Worm (Caenorhabditis elegans) whole organism, young adult: ENCODE data around the gene irld-47.

Experiments used
- B0261.1 ChIP-seq: sonication (generic microtip); optimal IDR thresholded peaks from 2 replicates; lab custom pipeline; 2016; ENCODE audit warnings: mild to moderate bottlenecking, missing genetic modification characterization, moderate library complexity, missing compliant biosample characterization
- C06A6.2 ChIP-seq: fragments of 200-800 bp; sonication (Bioruptor generic); conservative IDR thresholded peaks from 2 replicates; pipeline ENCODE4 v1.3.6; 2022; ENCODE audit warnings: missing genetic modification characterization, missing compliant biosample characterization
- C17E4.6 ChIP-seq: fragments of 200-800 bp; sonication (Bioruptor generic); IDR thresholded peaks from 2 replicates; pipeline ENCODE4 v1.3.6; 2022; ENCODE audit warnings: missing genetic modification reagents, missing genetic modification characterization, missing compliant biosample characterization
- F37B4.10 ChIP-seq: fragments of 200-800 bp; sonication (Bioruptor generic); IDR thresholded peaks from 2 replicates; pipeline ENCODE4 v1.3.6; 2022; ENCODE audit warnings: missing genetic modification characterization, missing compliant biosample characterization
- F39B2.1 ChIP-seq: fragments of 200-800 bp; sonication (Bioruptor generic); IDR thresholded peaks from 2 replicates; pipeline ENCODE4 v1.3.6; 2022; ENCODE audit warnings: missing genetic modification reagents, missing genetic modification characterization, missing compliant biosample characterization
- F49E8.2 ChIP-seq: sonication (generic microtip); optimal IDR thresholded peaks from 3 replicates; lab custom pipeline; 2017; ENCODE audit warnings: missing genetic modification characterization, mild to moderate bottlenecking, missing compliant biosample characterization, antibody characterized with exemption, moderate library complexity; ENCODE audit not compliant: insufficient read depth
- T07F8.4 ChIP-seq: sonication (generic microtip); optimal IDR thresholded peaks from 2 replicates; lab custom pipeline; 2016; ENCODE audit warnings: mild to moderate bottlenecking, missing genetic modification characterization, moderate library complexity, missing compliant biosample characterization
- Y53G8AR.9 ChIP-seq: fragments of 200-800 bp; sonication (Bioruptor generic); conservative IDR thresholded peaks from 2 replicates; pipeline ENCODE4 v1.3.6; 2022; ENCODE audit warnings: missing genetic modification reagents, missing genetic modification characterization, missing compliant biosample characterization
- Y67H2A.10 ChIP-seq: fragments of 200-800 bp; sonication (Bioruptor generic); conservative IDR thresholded peaks from 2 replicates; pipeline ENCODE4 v1.3.6; 2022; ENCODE audit warnings: missing genetic modification reagents, missing genetic modification characterization, missing compliant biosample characterization
- Y79H2A.3 ChIP-seq: fragments of 200-800 bp; sonication (Bioruptor generic); conservative IDR thresholded peaks from 2 replicates; pipeline ENCODE4 v1.3.6; 2022; ENCODE audit warnings: missing genetic modification reagents, missing genetic modification characterization, missing compliant biosample characterization
- akir-1 ChIP-seq: fragments of 200-800 bp; sonication (Bioruptor generic); optimal IDR thresholded peaks from 2 replicates; lab custom pipeline; 2018; ENCODE audit warnings: mild to moderate bottlenecking, missing genetic modification characterization, moderate library complexity, missing compliant biosample characterization
- ama-1 ChIP-seq, 3 experiments: fragments of 150-350 bp in 1 of 3; sonication (generic microtip) in 2 of 3; optimal IDR thresholded peaks; 2 replicates each; lab custom pipeline; 2014 to 2018; ENCODE audit warnings: missing biosample characterization in 2 of 3, missing genetic modification characterization in 2 of 3, missing genetic modification reagents in 2 of 3
- ceh-91 ChIP-seq: fragments of 200-800 bp; sonication (Bioruptor generic); IDR thresholded peaks from 2 replicates; pipeline ENCODE4 v1.3.6; 2022; ENCODE audit warnings: missing genetic modification reagents, missing genetic modification characterization, missing compliant biosample characterization
- chd-7 ChIP-seq: sonication (generic microtip); optimal IDR thresholded peaks from 2 replicates; lab custom pipeline; 2016; ENCODE audit warnings: mild to moderate bottlenecking, missing genetic modification characterization, moderate library complexity, missing compliant biosample characterization
- die-1 ChIP-seq: sonication (generic microtip); optimal IDR thresholded peaks from 2 replicates; lab custom pipeline; 2016; ENCODE audit warnings: missing genotype, mild to moderate bottlenecking, missing genetic modification characterization, missing compliant biosample characterization
- dpl-1 ChIP-seq: fragments of 150-350 bp; optimal IDR thresholded peaks from 2 replicates; lab custom pipeline; 2014; ENCODE audit warnings: missing biosample characterization, missing genetic modification reagents, missing genetic modification characterization
- efl-1 ChIP-seq: fragments of 150-350 bp; optimal IDR thresholded peaks from 2 replicates; lab custom pipeline; 2014; ENCODE audit warnings: missing biosample characterization, missing genetic modification reagents, missing genetic modification characterization
- egl-18 ChIP-seq: fragments of 200-800 bp; sonication (Bioruptor generic); IDR thresholded peaks from 2 replicates; pipeline ENCODE4 v1.3.6; 2022; ENCODE audit warnings: missing genetic modification reagents, missing genetic modification characterization, missing compliant biosample characterization
- egrh-3 ChIP-seq: fragments of 200-800 bp; sonication (Bioruptor generic); IDR thresholded peaks from 2 replicates; pipeline ENCODE4 v1.3.6; 2022; ENCODE audit warnings: missing genetic modification reagents, missing genetic modification characterization, missing compliant biosample characterization
- ekl-4 ChIP-seq: fragments of 200-800 bp; sonication (Bioruptor generic); IDR thresholded peaks from 2 replicates; pipeline ENCODE4 v1.3.6; 2022; ENCODE audit warnings: missing genetic modification reagents, missing genetic modification characterization, missing compliant biosample characterization
- hrde-1 ChIP-seq: sonication (generic microtip); optimal IDR thresholded peaks from 2 replicates; lab custom pipeline; 2016; ENCODE audit warnings: missing genetic modification characterization, mild to moderate bottlenecking, missing compliant biosample characterization, moderate library complexity, missing genotype, missing genetic modification reagents, borderline replicate concordance
- lin-40 ChIP-seq: sonication (generic microtip); optimal IDR thresholded peaks from 2 replicates; lab custom pipeline; 2016; ENCODE audit warnings: missing genetic modification characterization, mild to moderate bottlenecking, missing compliant biosample characterization, missing genotype, missing genetic modification reagents
- lir-1 ChIP-seq: fragments of 200-800 bp; sonication (Bioruptor generic); conservative IDR thresholded peaks from 2 replicates; pipeline ENCODE4 v1.3.6; 2022; ENCODE audit warnings: missing genetic modification reagents, missing genetic modification characterization, missing compliant biosample characterization
- lsy-27 ChIP-seq: sonication (generic microtip); optimal IDR thresholded peaks from 2 replicates; lab custom pipeline; 2017; ENCODE audit warnings: missing genetic modification characterization, mild to moderate bottlenecking, missing compliant biosample characterization, antibody characterized with exemption, missing genotype, borderline replicate concordance; ENCODE audit not compliant: insufficient read depth
- madf-6 ChIP-seq: fragments of 200-800 bp; sonication (Bioruptor generic); IDR thresholded peaks from 2 replicates; pipeline ENCODE4 v1.3.6; 2022; ENCODE audit warnings: missing genetic modification reagents, missing genetic modification characterization, missing compliant biosample characterization
- mcd-1 ChIP-seq: fragments of 200-800 bp; sonication (Bioruptor generic); IDR thresholded peaks from 2 replicates; pipeline ENCODE4 v1.3.6; 2022; ENCODE audit warnings: missing genetic modification reagents, missing genetic modification characterization, missing compliant biosample characterization
- nfya-1 ChIP-seq: sonication (generic microtip); optimal IDR thresholded peaks from 2 replicates; lab custom pipeline; 2017; ENCODE audit warnings: antibody characterized with exemption, missing compliant biosample characterization, missing genetic modification characterization, borderline replicate concordance; ENCODE audit not compliant: insufficient read depth
- nhr-27 ChIP-seq: fragments of 200-800 bp; sonication (Bioruptor generic); optimal IDR thresholded peaks from 2 replicates; lab custom pipeline; 2018; ENCODE audit warnings: mild to moderate bottlenecking, missing genetic modification characterization, moderate library complexity, missing compliant biosample characterization
- nhr-90 ChIP-seq: sonication (generic microtip); optimal IDR thresholded peaks from 2 replicates; lab custom pipeline; 2016; ENCODE audit warnings: missing genotype, mild to moderate bottlenecking, missing genetic modification characterization, missing compliant biosample characterization
- pbrm-1 ChIP-seq: fragments of 200-800 bp; sonication (Bioruptor generic); IDR thresholded peaks from 2 replicates; pipeline ENCODE4 v1.3.6; 2022; ENCODE audit warnings: missing genetic modification reagents, missing genetic modification characterization, missing compliant biosample characterization
- rec-8 ChIP-seq, 2 experiments: sonication (generic microtip); optimal IDR thresholded peaks; 2 replicates each; lab custom pipeline; 2016; ENCODE audit warnings: mild to moderate bottlenecking in 2 of 2, missing genetic modification characterization in 2 of 2, missing genetic modification reagents in 2 of 2, missing genotype in 2 of 2, missing biosample characterization in 1 of 2, missing compliant biosample characterization in 1 of 2, moderate library complexity in 1 of 2
- rpc-1 ChIP-seq, 2 experiments: fragments of 150-350 bp in 1 of 2; sonication (generic microtip) in 1 of 2; optimal IDR thresholded peaks; 2 replicates each; lab custom pipeline; 2014 to 2018; ENCODE audit warnings: missing biosample characterization in 1 of 2, missing genetic modification characterization in 1 of 2, missing genetic modification reagents in 1 of 2, missing genotype in 1 of 2
- sdz-38 ChIP-seq: sonication (generic microtip); optimal IDR thresholded peaks from 2 replicates; lab custom pipeline; 2016; ENCODE audit warnings: missing genotype, missing genetic modification characterization, missing compliant biosample characterization
- snpc-3.4 ChIP-seq: sonication (generic microtip); optimal IDR thresholded peaks from 2 replicates; lab custom pipeline; 2017; ENCODE audit warnings: missing genetic modification characterization, mild to moderate bottlenecking, missing compliant biosample characterization, antibody characterized with exemption, moderate library complexity, missing genotype, missing genetic modification reagents
- somi-1 ChIP-seq: fragments of 200-800 bp; sonication (Bioruptor generic); optimal IDR thresholded peaks from 2 replicates; lab custom pipeline; 2018; ENCODE audit warnings: mild to moderate bottlenecking, missing genetic modification characterization, missing compliant biosample characterization
- sptf-2 ChIP-seq: fragments of 200-800 bp; sonication (Bioruptor generic); optimal IDR thresholded peaks from 2 replicates; lab custom pipeline; 2018; ENCODE audit warnings: mild to moderate bottlenecking, missing genetic modification characterization, missing compliant biosample characterization
- unc-62 ChIP-seq: fragments of 150-350 bp; optimal IDR thresholded peaks from 2 replicates; lab custom pipeline; 2014; ENCODE audit warnings: missing biosample characterization, missing genetic modification reagents, missing genetic modification characterization
- ztf-26 ChIP-seq: sonication (generic microtip); optimal IDR thresholded peaks from 2 replicates; lab custom pipeline; 2017; ENCODE audit warnings: missing genetic modification characterization, missing compliant biosample characterization
- ztf-28 ChIP-seq: fragments of 200-800 bp; sonication (Bioruptor generic); IDR thresholded peaks from 2 replicates; pipeline ENCODE4 v1.3.6; 2022; ENCODE audit warnings: missing genetic modification reagents, missing genetic modification characterization, missing compliant biosample characterization
- ztf-3 ChIP-seq: fragments of 200-800 bp; sonication (Bioruptor generic); optimal IDR thresholded peaks from 2 replicates; lab custom pipeline; 2018; ENCODE audit warnings: mild to moderate bottlenecking, missing genetic modification characterization, missing compliant biosample characterization
- ztf-6 ChIP-seq: fragments of 200-800 bp; sonication (Bioruptor generic); IDR thresholded peaks from 2 replicates; pipeline ENCODE4 v1.3.6; 2022; ENCODE audit warnings: missing genetic modification reagents, missing genetic modification characterization, missing compliant biosample characterization

irld-47 gene

ce11 chrII:7792514-7792913 lies 29.8 kb downstream of the irld-47 start:
- TF ChIP-seq Y67H2A.10: no peak
- no peak for TF ChIP-seq C17E4.6 (GFP tag; lab: Robert Waterston, UW)
- no peak for TF ChIP-seq lir-1 (GFP tag; lab: Robert Waterston, UW)
- no peak for TF ChIP-seq madf-6
- TF ChIP-seq hrde-1 (tag; lab: Kevin White, UChicago): no peak
- no peak for TF ChIP-seq nhr-90
- TF ChIP-seq snpc-3.4: no peak

- no peak for TF ChIP-seq unc-62
- TF ChIP-seq ztf-3 (GFP tag; lab: Kevin White, UChicago): no peak
- TF ChIP-seq rec-8 (tag; optimal IDR thresholded peaks at IDR 0.05; lab: Kevin White, UChicago): no peak
- no peak for TF ChIP-seq F49E8.2 (tag; lab: Kevin White, UChicago)
- no peak for TF ChIP-seq nhr-27 (tag; lab: Kevin White, UChicago)
- TF ChIP-seq rpc-1 (optimal IDR thresholded peaks at IDR 0.05; lab: Kevin White, UChicago): no peak
- TF ChIP-seq rpc-1 (tag; optimal IDR thresholded peaks at IDR 0.05; lab: Kevin White, UChicago): no peak
- TF ChIP-seq lsy-27 (tag; lab: Kevin White, UChicago): no peak
- TF ChIP-seq dpl-1: no peak
- no peak for TF ChIP-seq ztf-26 (tag; lab: Kevin White, UChicago)
These were observed 30.8 kb downstream of the irld-47 start for ce11 chrII:7791408-7792050.

ce11 chrII:7790324-7790898 lies 31.9 kb downstream of the irld-47 start, which contains the start of gene srlf-1:
Gene srlf-1, plus strand, starts transcription at chrII:7790591.
- no peak for TF ChIP-seq nfya-1 (tag; lab: Kevin White, UChicago)
- TF ChIP-seq egrh-3 (GFP tag; lab: Robert Waterston, UW): no peak
- TF ChIP-seq B0261.1 (tag; lab: Kevin White, UChicago): no peak
- TF ChIP-seq ekl-4: no peak
- no peak for TF ChIP-seq rpc-1 (optimal IDR thresholded peaks at IDR 0.05; lab: Kevin White, UChicago)
- no peak for TF ChIP-seq rpc-1 (tag; optimal IDR thresholded peaks at IDR 0.05; lab: Kevin White, UChicago)
- no peak for TF ChIP-seq efl-1 (GFP tag; lab: Kevin White, UChicago)
- peak; percentile 11 for TF ChIP-seq lin-40 (tag; lab: Kevin White, UChicago)
- TF ChIP-seq T07F8.4 (tag; lab: Kevin White, UChicago): no peak
- 0 out of 2 replicates have a peak, but pooled peaks have one; percentile 8 for TF ChIP-seq mcd-1 (GFP tag; lab: Robert Waterston, UW)
- TF ChIP-seq Y79H2A.3: no peak
- no peak for TF ChIP-seq akir-1 (GFP tag; lab: Kevin White, UChicago)
- TF ChIP-seq F39B2.1: no peak
- no peak for TF ChIP-seq Y53G8AR.9 (GFP tag; lab: Robert Waterston, UW)
- TF ChIP-seq ztf-6 (GFP tag; lab: Robert Waterston, UW): no peak
- TF ChIP-seq C06A6.2: no peak
- no peak for TF ChIP-seq dpl-1
- TF ChIP-seq nhr-27 (tag; lab: Kevin White, UChicago): no peak
- TF ChIP-seq pbrm-1 (GFP tag; lab: Robert Waterston, UW): no peak
- TF ChIP-seq ceh-91: no peak
- TF ChIP-seq ztf-26 (tag; lab: Kevin White, UChicago): peak; percentile 42
- TF ChIP-seq F37B4.10 (GFP tag; lab: Robert Waterston, UW): 0 out of 2 replicates have a peak, but pooled peaks have one; percentile 18
- TF ChIP-seq somi-1 (GFP tag; lab: Kevin White, UChicago): no peak
- no peak for TF ChIP-seq ztf-28 (GFP tag; lab: Robert Waterston, UW)
- no peak for TF ChIP-seq chd-7 (tag; lab: Kevin White, UChicago)
- TF ChIP-seq ama-1 (optimal IDR thresholded peaks at IDR 0.05; lab: Kevin White, UChicago): peak; percentile 43
- no peak for TF ChIP-seq ama-1 (GFP tag; optimal IDR thresholded peaks at IDR 0.05; lab: Kevin White, UChicago)
- no peak for TF ChIP-seq sdz-38 (tag; lab: Kevin White, UChicago)
- no peak for TF ChIP-seq sptf-2 (GFP tag; lab: Kevin White, UChicago)
- no peak for TF ChIP-seq die-1 (tag; lab: Kevin White, UChicago)
- no peak for TF ChIP-seq egl-18 (GFP tag; lab: Robert Waterston, UW)
